Worm (Caenorhabditis elegans) whole organism, L3 larva: Measurements from ENCODE around the gene F47B8.10.
"Not testable (repeated sequence)": the region's sequence is repeated elsewhere in the genome, so short reads cannot be mapped to it uniquely, and the experiment has no call there.

Source experiments
- nhr-11 ChIP-seq: fragments of 150-350 bp; optimal IDR thresholded peaks from 2 replicates; lab custom pipeline; 2014; ENCODE audit warnings: missing biosample characterization, missing genetic modification characterization
- nhr-76 ChIP-seq: fragments of 150-350 bp; sonication (generic microtip); optimal IDR thresholded peaks from 5 replicates; lab custom pipeline; 2014; ENCODE audit warnings: missing biosample characterization, missing genetic modification characterization

ce11 chrV:14308164-14308563, 33.6 kb upstream of the F47B8.10 start, which contains the start of gene spig-5:
- not testable (repeated sequence) for TF ChIP-seq nhr-76; nhr-11 (tag; lab: Kevin White, UChicago)
